Fruit fly (Drosophila melanogaster): ENCODE measurements around the gene opm.
A peak's percentile ranks its signal among the peaks of the same experiment; 100 is the strongest.

opm gene

dm6 chrX:15021021-15021477, 45.2 kb downstream of the opm start (continued):
- no peak for TF ChIP-seq eyg (GFP tag; optimal IDR thresholded peaks at IDR 0.05)
- no peak for TF ChIP-seq CG9876 (GFP tag; optimal IDR thresholded peaks at IDR 0.05)
- TF ChIP-seq Ptx1 (GFP tag; IDR thresholded peaks at IDR 0.05): peak; percentile 84
- no peak for TF ChIP-seq Doc3 (GFP tag; IDR thresholded peaks at IDR 0.05; ENCODE audit: partially characterized antibody)
- no peak for TF ChIP-seq CG15073 (GFP tag; optimal IDR thresholded peaks at IDR 0.05)
- no peak for TF ChIP-seq gt (GFP tag; IDR thresholded peaks at IDR 0.05)
- no peak for TF ChIP-seq NC2β (GFP tag; optimal IDR thresholded peaks at IDR 0.05)
- TF ChIP-seq dysf (GFP tag; IDR thresholded peaks at IDR 0.05): peak; percentile 75
- no peak for TF ChIP-seq gro (GFP tag; optimal IDR thresholded peaks at IDR 0.05)
- TF ChIP-seq CG7357 (GFP tag; IDR thresholded peaks at IDR 0.05): peak; percentile 75; the same call in 1 of the 3 replicates
- TF ChIP-seq CG15269 (tag; optimal IDR thresholded peaks at IDR 0.05): peak; percentile 76
- TF ChIP-seq CG11695 (GFP tag; IDR thresholded peaks at IDR 0.05): peak; percentile 61; the same call in 2 of the 3 replicates
- no peak for TF ChIP-seq CG16779 (GFP tag; IDR thresholded peaks at IDR 0.05)
- TF ChIP-seq CG3065 (GFP tag; optimal IDR thresholded peaks at IDR 0.05): peak; percentile 34
- TF ChIP-seq fd64A (GFP tag; optimal IDR thresholded peaks at IDR 0.05): peak; percentile 65
- no peak for TF ChIP-seq CG1792 (GFP tag; optimal IDR thresholded peaks at IDR 0.05)
- peak; percentile 80 for TF ChIP-seq lab (GFP tag; optimal IDR thresholded peaks at IDR 0.05)
- no peak for TF ChIP-seq da (GFP tag; optimal IDR thresholded peaks at IDR 0.05)
- no peak for TF ChIP-seq gcm2 (GFP tag; optimal IDR thresholded peaks at IDR 0.05)
- peak; percentile 7 for TF ChIP-seq chn (GFP tag; optimal IDR thresholded peaks at IDR 0.05)
- peak in 1 of 2 experiments; percentile 97 for TF ChIP-seq bsh (GFP tag; optimal IDR thresholded peaks at IDR 0.05)
- TF ChIP-seq pan (optimal IDR thresholded peaks at IDR 0.05): no peak
- TF ChIP-seq pan (GFP tag; optimal IDR thresholded peaks at IDR 0.05 in 1 of 2, IDR thresholded peaks at IDR 0.05 in 1 of 2): peak in 1 of 2 experiments; percentile 68
- peak; percentile 55 for TF ChIP-seq Dek (tag; optimal IDR thresholded peaks at IDR 0.05)
- no peak for TF ChIP-seq CG12744 (GFP tag; optimal IDR thresholded peaks at IDR 0.05)
- peak; percentile 76 for TF ChIP-seq CG17385 (GFP tag; optimal IDR thresholded peaks at IDR 0.05)
- no peak for TF ChIP-seq CG3838 (GFP tag; optimal IDR thresholded peaks at IDR 0.05)
- no peak for TF ChIP-seq CG8478 (optimal IDR thresholded peaks at IDR 0.05)
- peak; percentile 35; the same call in 1 of the 3 replicates for TF ChIP-seq CG14050 (GFP tag; IDR thresholded peaks at IDR 0.05)
- no peak for TF ChIP-seq Hsf (GFP tag; optimal IDR thresholded peaks at IDR 0.05)
- TF ChIP-seq wor (GFP tag; IDR thresholded peaks at IDR 0.05): peak; percentile 87
- TF ChIP-seq CG7556 (GFP tag; optimal IDR thresholded peaks at IDR 0.05): peak; percentile 89
- peak; percentile 86 for TF ChIP-seq ttk (GFP tag; IDR thresholded peaks at IDR 0.05)
- TF ChIP-seq CG18476 (GFP tag; optimal IDR thresholded peaks at IDR 0.05): peak; percentile 40
- no peak for TF ChIP-seq Camta (GFP tag; optimal IDR thresholded peaks at IDR 0.05)
- no peak for TF ChIP-seq Atf-2 (GFP tag; optimal IDR thresholded peaks at IDR 0.05)
- TF ChIP-seq CG3726 (GFP tag; IDR thresholded peaks at IDR 0.05): 0 out of 3 replicates have a peak, but pooled peaks have one; percentile 51
- peak; percentile 41 for TF ChIP-seq Fer2 (tag; optimal IDR thresholded peaks at IDR 0.05)
- peak in 1 of 2 experiments; percentile 88 for TF ChIP-seq Eip74EF (GFP tag; optimal IDR thresholded peaks at IDR 0.05)
- no peak for TF ChIP-seq CG34376 (GFP tag; optimal IDR thresholded peaks at IDR 0.05)
- peak; percentile 61; the same call in 1 of the 2 replicates for TF ChIP-seq CG14667 (GFP tag; IDR thresholded peaks at IDR 0.05)
- TF ChIP-seq hth (optimal IDR thresholded peaks at IDR 0.05): no peak
- no peak for TF ChIP-seq pfk (GFP tag; optimal IDR thresholded peaks at IDR 0.05)
- TF ChIP-seq CG33557 (GFP tag; optimal IDR thresholded peaks at IDR 0.05): peak; percentile 82
- peak; percentile 34 for TF ChIP-seq nau (GFP tag; optimal IDR thresholded peaks at IDR 0.05)
- no peak for TF ChIP-seq Taf1 (GFP tag; IDR thresholded peaks at IDR 0.05)
- peak; percentile 22; the same call in 1 of the 3 replicates for TF ChIP-seq Mrtf (GFP tag; IDR thresholded peaks at IDR 0.05)
- peak; percentile 60; the same call in 1 of the 2 replicates for TF ChIP-seq peb (GFP tag; IDR thresholded peaks at IDR 0.05)
- no peak for TF ChIP-seq schlank (tag; optimal IDR thresholded peaks at IDR 0.05)
- no peak for TF ChIP-seq CG12769 (tag; optimal IDR thresholded peaks at IDR 0.05)
- peak; percentile 85 for TF ChIP-seq CG2875 (GFP tag; optimal IDR thresholded peaks at IDR 0.05)
- TF ChIP-seq insv (GFP tag; optimal IDR thresholded peaks at IDR 0.05): no peak
